Fruit fly (Drosophila melanogaster): ENCODE results near the gene shi.

- TF ChIP-seq CG17806 (tag; optimal IDR thresholded peaks at IDR 0.05) (peak; percentile 7), rn (GFP tag; IDR thresholded peaks at IDR 0.05) (no peak), Pif1B (GFP tag; optimal IDR thresholded peaks at IDR 0.05) (no peak), Pif1A (GFP tag; optimal IDR thresholded peaks at IDR 0.05) (no peak), CG10348 (GFP tag; IDR thresholded peaks at IDR 0.05) (no peak), CG12605 (GFP tag; IDR thresholded peaks at IDR 0.05) (no peak), Ets98B (GFP tag; IDR thresholded peaks at IDR 0.05) (no peak; the same call in 1 of the 2 replicates), EcR (GFP tag; optimal IDR thresholded peaks at IDR 0.05) (no peak), CG15710 (tag; optimal IDR thresholded peaks at IDR 0.05) (no peak), fd96Ca (GFP tag; IDR thresholded peaks at IDR 0.05) (no peak), CG14655 (GFP tag; optimal IDR thresholded peaks at IDR 0.05) (no peak), CG8159 (tag; optimal IDR thresholded peaks at IDR 0.05) (no peak)
Observed at dm6 chrX:15934226-15934547, 42.3 kb downstream of the shi start.

Data from whole organism, pupa.